Fruit fly (Drosophila melanogaster) whole organism, embryonic: ENCODE results near the gene RpS17.

Source experiments
- Atf3 ChIP-seq: fragments of 200-800 bp; sonication (Bioruptor generic); optimal IDR thresholded peaks from 3 replicates; lab custom pipeline; 2016; ENCODE audit warnings: missing biosample characterization, missing genetic modification characterization
- Blimp-1 ChIP-seq: fragments of 200-800 bp; sonication (Bioruptor generic); optimal IDR thresholded peaks from 3 replicates; lab custom pipeline; 2018; ENCODE audit warnings: missing biosample characterization, missing genetic modification characterization, mild to moderate bottlenecking, moderate library complexity, missing genetic modification reagents
- CG10267 ChIP-seq: fragments of 200-800 bp; sonication (Bioruptor generic); optimal IDR thresholded peaks from 2 replicates; lab custom pipeline; 2018; ENCODE audit warnings: missing biosample characterization, mild to moderate bottlenecking, missing genetic modification characterization, moderate library complexity
- CG10366 ChIP-seq: fragments of 200-800 bp; sonication (Bioruptor generic); IDR thresholded peaks from 2 replicates; pipeline ENCODE4 v1.3.6; 2022; ENCODE audit warnings: missing biosample characterization, missing genetic modification characterization
- CG11085 ChIP-seq: fragments of 200-800 bp; sonication (Bioruptor generic); IDR thresholded peaks from 2 replicates; pipeline ENCODE4 v1.3.6; 2022; ENCODE audit warnings: missing biosample characterization, missing genetic modification characterization
- CG11247 ChIP-seq: fragments of 200-800 bp; sonication (Bioruptor generic); IDR thresholded peaks from 2 replicates; pipeline ENCODE4 v1.3.6; 2022; ENCODE audit warnings: missing biosample characterization, missing genetic modification characterization
- CG12659 ChIP-seq: fragments of 200-800 bp; sonication (Bioruptor generic); optimal IDR thresholded peaks from 3 replicates; lab custom pipeline; 2017; ENCODE audit warnings: mild to moderate bottlenecking, missing biosample characterization, missing genetic modification reagents, missing genetic modification characterization
- CG12769 ChIP-seq: fragments of 200-800 bp; sonication (Bioruptor generic); optimal IDR thresholded peaks from 2 replicates; lab custom pipeline; 2019; ENCODE audit warnings: missing biosample characterization, mild to moderate bottlenecking, missing genetic modification characterization, moderate library complexity
- CG12942 ChIP-seq: fragments of 200-800 bp; sonication (Bioruptor generic); optimal IDR thresholded peaks from 3 replicates; lab custom pipeline; 2016; ENCODE audit warnings: missing biosample characterization, missing genetic modification characterization
- CG14050 ChIP-seq: fragments of 200-800 bp; sonication (Bioruptor generic); IDR thresholded peaks from 3 replicates; pipeline ENCODE4 v1.3.6; 2022; ENCODE audit warnings: missing biosample characterization, missing genetic modification characterization
- CG14965 ChIP-seq: fragments of 200-800 bp; sonication (Bioruptor generic); optimal IDR thresholded peaks from 2 replicates; lab custom pipeline; 2016; ENCODE audit warnings: missing biosample characterization, missing genetic modification characterization, borderline replicate concordance
- CG1602 ChIP-seq: fragments of 200-800 bp; sonication (Bioruptor generic); optimal IDR thresholded peaks from 3 replicates; lab custom pipeline; 2016; ENCODE audit warnings: missing biosample characterization, missing genetic modification characterization
- CG16813 ChIP-seq: fragments of 200-800 bp; sonication (Bioruptor generic); IDR thresholded peaks from 3 replicates; pipeline ENCODE4 v1.3.6; 2022; ENCODE audit warnings: missing biosample characterization, missing genetic modification characterization; ENCODE audit not compliant: partially characterized antibody
- CG17359 ChIP-seq: fragments of 200-800 bp; sonication (Bioruptor generic); optimal IDR thresholded peaks from 3 replicates; lab custom pipeline; 2018; ENCODE audit warnings: missing biosample characterization, mild to moderate bottlenecking, missing genetic modification characterization, moderate library complexity
- CG17829 ChIP-seq: fragments of 200-800 bp; optimal IDR thresholded peaks from 2 replicates; lab custom pipeline; 2019; ENCODE audit warnings: missing biosample characterization, mild to moderate bottlenecking, missing genetic modification characterization, moderate library complexity
- CG30431 ChIP-seq: fragments of 200-800 bp; sonication (Bioruptor generic); optimal IDR thresholded peaks from 2 replicates; lab custom pipeline; 2017; ENCODE audit warnings: missing biosample characterization, missing genetic modification characterization
- CG33557 ChIP-seq: fragments of 200-800 bp; sonication (Bioruptor generic); optimal IDR thresholded peaks from 2 replicates; lab custom pipeline; 2019; ENCODE audit warnings: missing biosample characterization, mild to moderate bottlenecking, missing genetic modification characterization, moderate library complexity
- CG4282 ChIP-seq: fragments of 200-800 bp; sonication (Bioruptor generic); optimal IDR thresholded peaks from 2 replicates; lab custom pipeline; 2016; ENCODE audit warnings: missing biosample characterization, missing genetic modification characterization
- CG4707 ChIP-seq: fragments of 200-800 bp; sonication (Bioruptor generic); optimal IDR thresholded peaks from 2 replicates; lab custom pipeline; 2018; ENCODE audit warnings: missing biosample characterization, mild to moderate bottlenecking, missing genetic modification characterization, moderate library complexity
- CG7271 ChIP-seq: fragments of 200-800 bp; sonication (Bioruptor generic); optimal IDR thresholded peaks from 2 replicates; lab custom pipeline; 2018; ENCODE audit warnings: missing biosample characterization, mild to moderate bottlenecking, missing genetic modification characterization, moderate library complexity
- CG7987 ChIP-seq: fragments of 200-800 bp; sonication (Bioruptor generic); optimal IDR thresholded peaks from 2 replicates; lab custom pipeline; 2018; ENCODE audit warnings: missing biosample characterization, mild to moderate bottlenecking, missing genetic modification characterization, moderate library complexity
- CHES-1-like ChIP-seq: fragments of 200-800 bp; sonication (Bioruptor generic); optimal IDR thresholded peaks from 2 replicates; lab custom pipeline; 2016; ENCODE audit warnings: missing biosample characterization, missing genetic modification characterization
- CoRest ChIP-seq: fragments of 200-800 bp; sonication (Bioruptor generic); optimal IDR thresholded peaks from 3 replicates; lab custom pipeline; 2018; ENCODE audit warnings: missing biosample characterization, mild to moderate bottlenecking, missing genetic modification characterization, moderate library complexity
- HHEX ChIP-seq: fragments of 200-800 bp; sonication (Bioruptor generic); optimal IDR thresholded peaks from 3 replicates; lab custom pipeline; 2017; ENCODE audit warnings: missing biosample characterization, mild to moderate bottlenecking, missing genetic modification characterization, missing genetic modification reagents
- HLH4C ChIP-seq: fragments of 200-800 bp; sonication (Bioruptor generic); IDR thresholded peaks from 3 replicates; pipeline ENCODE4 v1.3.6; 2022; ENCODE audit warnings: missing biosample characterization, missing genetic modification characterization; ENCODE audit not compliant: partially characterized antibody
- Hey ChIP-seq: fragments of 200-800 bp; sonication (Bioruptor generic); optimal IDR thresholded peaks from 3 replicates; lab custom pipeline; 2018; ENCODE audit warnings: missing biosample characterization, mild to moderate bottlenecking, missing genetic modification characterization
- Jarid2 ChIP-seq: fragments of 200-800 bp; sonication (Bioruptor generic); optimal IDR thresholded peaks from 3 replicates; lab custom pipeline; 2017; ENCODE audit warnings: mild to moderate bottlenecking, missing biosample characterization, missing genetic modification reagents, missing genetic modification characterization
- MESR4 ChIP-seq: fragments of 200-800 bp; sonication (Bioruptor generic); optimal IDR thresholded peaks from 2 replicates; lab custom pipeline; 2018; ENCODE audit warnings: missing biosample characterization, mild to moderate bottlenecking, missing genetic modification characterization, moderate library complexity
- Sox100B ChIP-seq: fragments of 200-800 bp; sonication (Bioruptor generic); optimal IDR thresholded peaks from 3 replicates; lab custom pipeline; 2018; ENCODE audit warnings: missing biosample characterization, mild to moderate bottlenecking, missing genetic modification characterization
- ac ChIP-seq: fragments of 200-800 bp; sonication (Bioruptor generic); optimal IDR thresholded peaks from 3 replicates; lab custom pipeline; 2017; ENCODE audit warnings: missing biosample characterization, mild to moderate bottlenecking, missing genetic modification characterization
- bigmax ChIP-seq: fragments of 200-800 bp; sonication (Bioruptor generic); optimal IDR thresholded peaks from 2 replicates; lab custom pipeline; 2018; ENCODE audit warnings: missing biosample characterization, mild to moderate bottlenecking, missing genetic modification characterization
- ci ChIP-seq: fragments of 200-800 bp; sonication (Bioruptor generic); IDR thresholded peaks from 3 replicates; pipeline ENCODE4 v1.3.6; 2022; ENCODE audit warnings: missing biosample characterization, missing genetic modification characterization
- da ChIP-seq: fragments of 200-800 bp; sonication (Bioruptor generic); optimal IDR thresholded peaks from 2 replicates; lab custom pipeline; 2016; ENCODE audit warnings: missing biosample characterization, missing genetic modification characterization
- dati ChIP-seq: fragments of 200-800 bp; sonication (Bioruptor generic); IDR thresholded peaks from 2 replicates; pipeline ENCODE4 v1.3.6; 2022; ENCODE audit warnings: missing biosample characterization, missing genetic modification characterization
- dysf ChIP-seq: fragments of 200-800 bp; sonication (Bioruptor generic); IDR thresholded peaks from 3 replicates; pipeline ENCODE4 v1.3.6; 2022; ENCODE audit warnings: missing biosample characterization, missing genetic modification characterization
- fd102C ChIP-seq: fragments of 200-800 bp; sonication (Bioruptor generic); optimal IDR thresholded peaks from 2 replicates; lab custom pipeline; 2018; ENCODE audit warnings: missing biosample characterization, mild to moderate bottlenecking, missing genetic modification characterization, moderate library complexity
- ftz-f1 ChIP-seq: fragments of 200-800 bp; sonication (Bioruptor generic); optimal IDR thresholded peaks from 2 replicates; lab custom pipeline; 2016; ENCODE audit warnings: missing biosample characterization, missing genetic modification characterization
- grau ChIP-seq: fragments of 200-800 bp; optimal IDR thresholded peaks from 3 replicates; lab custom pipeline; 2019; ENCODE audit warnings: missing biosample characterization, mild to moderate bottlenecking, missing genetic modification characterization, moderate library complexity
- hkb ChIP-seq, 2 experiments: fragments of 200-800 bp in 1 of 2; fragments of >200 bp in 1 of 2; sonication (Bioruptor generic) in 1 of 2; IDR thresholded peaks in 1 of 2; optimal IDR thresholded peaks in 1 of 2; 2 replicates each; pipeline versions ENCODE4 v1.3.6 to Lab custom; 2017 to 2022; ENCODE audit warnings: missing biosample characterization in 1 of 2, missing genetic modification characterization in 1 of 2
- lilli ChIP-seq: fragments of 200-800 bp; sonication (Bioruptor generic); optimal IDR thresholded peaks from 3 replicates; lab custom pipeline; 2016; ENCODE audit warnings: missing biosample characterization, missing genetic modification characterization
- pan ChIP-seq, 4 experiments: fragments of >200 bp in 3 of 4; fragments of 200-800 bp in 1 of 4; sonication (Bioruptor generic) in 1 of 4; optimal IDR thresholded peaks in 3 of 4; IDR thresholded peaks in 1 of 4; 2 replicates each; pipeline versions ENCODE4 v1.3.6 to Lab custom; 2017 to 2022; ENCODE audit warnings: missing biosample characterization in 2 of 4, missing genetic modification characterization in 2 of 4, mixed read lengths in 1 of 4
- pho ChIP-seq: fragments of 200-800 bp; sonication (Bioruptor generic); optimal IDR thresholded peaks from 2 replicates; lab custom pipeline; 2016; ENCODE audit warnings: missing biosample characterization, missing genetic modification characterization
- rib ChIP-seq: fragments of 200-800 bp; sonication (Bioruptor generic); IDR thresholded peaks from 2 replicates; pipeline ENCODE4 v1.3.6; 2022; ENCODE audit warnings: missing biosample characterization, missing genetic modification characterization
- sr ChIP-seq: fragments of 200-800 bp; sonication (Bioruptor generic); IDR thresholded peaks from 3 replicates; pipeline ENCODE4 v1.3.6; 2022; ENCODE audit warnings: missing biosample characterization, missing genetic modification characterization
- tup ChIP-seq: fragments of 200-800 bp; sonication (Bioruptor generic); optimal IDR thresholded peaks from 2 replicates; lab custom pipeline; 2016; ENCODE audit warnings: missing biosample characterization, mild to moderate bottlenecking, missing genetic modification characterization, moderate library complexity
- usp ChIP-seq: fragments of >200 bp; optimal IDR thresholded peaks from 2 replicates; lab custom pipeline; 2017; ENCODE audit warnings: missing biosample characterization, missing genetic modification characterization
- wor ChIP-seq: fragments of 200-800 bp; sonication (Bioruptor generic); IDR thresholded peaks from 2 replicates; pipeline ENCODE4 v1.3.6; 2022; ENCODE audit warnings: missing biosample characterization, missing genetic modification characterization
- zfh1 ChIP-seq: fragments of 200-800 bp; sonication (Bioruptor generic); IDR thresholded peaks from 3 replicates; pipeline ENCODE4 v1.3.6; 2022; ENCODE audit warnings: missing biosample characterization, missing genetic modification characterization

RpS17 gene

dm6 chr3L:9426656-9427294 is 2.8 kb downstream of the RpS17 start, which contains the start of the genes Atat and Shc (continued):
- TF ChIP-seq usp (GFP tag; lab: Kevin White, UChicago), result no peak
- TF ChIP-seq CG7987 (GFP tag; lab: Kevin White, UChicago), result peak; percentile 95
- TF ChIP-seq CG10267 (tag; lab: Kevin White, UChicago), result peak; percentile 92
- peak; percentile 99 for TF ChIP-seq CG14050 (GFP tag; lab: Robert Waterston, UW)
- peak; percentile 94 for TF ChIP-seq ftz-f1 (GFP tag; lab: Kevin White, UChicago)
- peak; percentile 100 for TF ChIP-seq CG4282 (GFP tag; lab: Kevin White, UChicago)
- TF ChIP-seq pan (optimal IDR thresholded peaks at IDR 0.05; lab: Kevin White, UChicago), result no peak
- TF ChIP-seq pan (GFP tag; optimal IDR thresholded peaks at IDR 0.05 in 1 of 2, IDR thresholded peaks at IDR 0.05 in 1 of 2), result peak in 1 of 2 experiments; percentile 99
- peak; percentile 99 for TF ChIP-seq HHEX (GFP tag; lab: Kevin White, UChicago)
- TF ChIP-seq dysf (GFP tag; lab: Robert Waterston, UW), result peak; percentile 100
- TF ChIP-seq CG7271 (tag; lab: Kevin White, UChicago), result peak; percentile 96
- TF ChIP-seq CG14965 (GFP tag; lab: Kevin White, UChicago), result peak; percentile 91
- TF ChIP-seq dati, result peak; percentile 96
- peak; percentile 99 for TF ChIP-seq tup (GFP tag; lab: Kevin White, UChicago)
- peak; percentile 91 for TF ChIP-seq Jarid2 (GFP tag; lab: Kevin White, UChicago)
- peak; percentile 95 for TF ChIP-seq Hey (tag; lab: Kevin White, UChicago)
- peak; percentile 100 for TF ChIP-seq CG10366 (GFP tag; lab: Robert Waterston, UW)
- TF ChIP-seq Sox100B (GFP tag; lab: Kevin White, UChicago), result peak; percentile 90
- TF ChIP-seq lilli (GFP tag; lab: Kevin White, UChicago), result peak; percentile 100
- peak; percentile 69 for TF ChIP-seq MESR4 (GFP tag; lab: Kevin White, UChicago)
- TF ChIP-seq grau (tag; lab: Kevin White, UChicago), result peak; percentile 98
- peak; percentile 100 for TF ChIP-seq CG30431 (GFP tag; lab: Kevin White, UChicago)
- peak; percentile 99 for TF ChIP-seq rib (GFP tag; lab: Robert Waterston, UW)
- TF ChIP-seq CG12769 (tag; lab: Kevin White, UChicago), result peak; percentile 100
- peak; percentile 92 for TF ChIP-seq ac (GFP tag; lab: Kevin White, UChicago)
- TF ChIP-seq Atf3, result peak; percentile 99
- peak; percentile 72 for TF ChIP-seq bigmax
- TF ChIP-seq zfh1 (GFP tag; lab: Robert Waterston, UW), result peak; percentile 100
- TF ChIP-seq da (GFP tag; lab: Kevin White, UChicago), result peak; percentile 99
- TF ChIP-seq CG12942 (GFP tag; lab: Kevin White, UChicago), result peak; percentile 100
- peak; percentile 96 for TF ChIP-seq Blimp-1 (GFP tag; lab: Kevin White, UChicago)
- peak; percentile 100 for TF ChIP-seq CG1602
- TF ChIP-seq fd102C (GFP tag; lab: Kevin White, UChicago), result peak; percentile 77
- peak; percentile 99 for TF ChIP-seq CoRest
- peak; percentile 90 for TF ChIP-seq hkb (optimal IDR thresholded peaks at IDR 0.05; lab: Kevin White, UChicago)
- peak; percentile 98 for TF ChIP-seq hkb (GFP tag; IDR thresholded peaks at IDR 0.05; lab: Robert Waterston, UW)
- peak; percentile 96 for TF ChIP-seq CG16813 (GFP tag; lab: Robert Waterston, UW)
- TF ChIP-seq HLH4C (GFP tag; lab: Robert Waterston, UW), result peak; percentile 87
- TF ChIP-seq CG11247, result peak; percentile 100
- peak; percentile 99 for TF ChIP-seq wor (GFP tag; lab: Robert Waterston, UW)
- peak; percentile 100 for TF ChIP-seq CHES-1-like (GFP tag; lab: Kevin White, UChicago)
- peak; percentile 95 for TF ChIP-seq sr
- TF ChIP-seq CG11085 (GFP tag; lab: Robert Waterston, UW), result peak; percentile 100
- peak; percentile 93 for TF ChIP-seq CG33557 (GFP tag; lab: Kevin White, UChicago)
- peak; percentile 98 for TF ChIP-seq CG17829
- TF ChIP-seq ci (GFP tag; lab: Robert Waterston, UW), result peak; percentile 99
- TF ChIP-seq CG17359 (tag; lab: Kevin White, UChicago), result peak; percentile 98
- peak; percentile 99 for TF ChIP-seq CG12659
- TF ChIP-seq CG4707 (GFP tag; lab: Kevin White, UChicago), result peak; percentile 81
- peak; percentile 100 for TF ChIP-seq pho
